Fruit fly (Drosophila melanogaster) whole organism, adult: ENCODE measurements around the gene CG31467.

Experiments used
- Clk ChIP-seq: fragments of 200-800 bp; sonication (Bioruptor generic); optimal IDR thresholded peaks from 2 replicates; lab custom pipeline; 2017; ENCODE audit warnings: missing biosample characterization, missing genetic modification characterization
- kay ChIP-seq: fragments of 200-800 bp; sonication (Bioruptor generic); peaks from one replicate; lab custom pipeline; 2016; ENCODE audit warnings: missing biosample characterization, missing genetic modification characterization, borderline replicate concordance

- TF ChIP-seq kay (GFP tag; lab: Kevin White, UChicago), result no peak
- no peak for TF ChIP-seq Clk (GFP tag; lab: Kevin White, UChicago)
Measured at dm6 chr3R:10672680-10673079, 34.0 kb downstream of the CG31467 start.
